Fruit fly (Drosophila melanogaster) whole organism, embryonic: ENCODE data around the gene CG10866.

Experiments used
- Atf3 ChIP-seq: fragments of 200-800 bp; sonication (Bioruptor generic); optimal IDR thresholded peaks from 3 replicates; lab custom pipeline; 2016; ENCODE audit warnings: missing biosample characterization, missing genetic modification characterization
- CG1024 ChIP-seq: fragments of 200-800 bp; sonication (Bioruptor generic); IDR thresholded peaks from 2 replicates; pipeline ENCODE4 v1.3.6; 2022; ENCODE audit warnings: missing biosample characterization, missing genetic modification characterization
- CG11560 ChIP-seq: fragments of 200-800 bp; sonication (Bioruptor generic); IDR thresholded peaks from 3 replicates; pipeline ENCODE4 v1.3.6; 2022; ENCODE audit warnings: missing biosample characterization, missing genetic modification characterization
- CG12219 ChIP-seq: fragments of 200-800 bp; sonication (Bioruptor generic); optimal IDR thresholded peaks from 3 replicates; lab custom pipeline; 2018; ENCODE audit warnings: missing biosample characterization, mild to moderate bottlenecking, missing genetic modification characterization
- CG12769 ChIP-seq: fragments of 200-800 bp; sonication (Bioruptor generic); optimal IDR thresholded peaks from 2 replicates; lab custom pipeline; 2019; ENCODE audit warnings: missing biosample characterization, mild to moderate bottlenecking, missing genetic modification characterization, moderate library complexity
- CG12942 ChIP-seq: fragments of 200-800 bp; sonication (Bioruptor generic); optimal IDR thresholded peaks from 3 replicates; lab custom pipeline; 2016; ENCODE audit warnings: missing biosample characterization, missing genetic modification characterization
- CG15479 ChIP-seq: fragments of 200-800 bp; sonication (Bioruptor generic); optimal IDR thresholded peaks from 3 replicates; lab custom pipeline; 2019; ENCODE audit warnings: missing biosample characterization, mild to moderate bottlenecking, missing genetic modification characterization, moderate library complexity
- CG16863 ChIP-seq: fragments of 200-800 bp; sonication (Bioruptor generic); optimal IDR thresholded peaks from 3 replicates; lab custom pipeline; 2016; ENCODE audit warnings: missing biosample characterization, missing genetic modification characterization
- CG17328 ChIP-seq: fragments of 200-800 bp; sonication (Bioruptor generic); IDR thresholded peaks from 2 replicates; pipeline ENCODE4 v1.3.6; 2022; ENCODE audit warnings: missing biosample characterization, missing genetic modification characterization
- CG18476 ChIP-seq: fragments of 200-800 bp; sonication (Bioruptor generic); optimal IDR thresholded peaks from 2 replicates; lab custom pipeline; 2016; ENCODE audit warnings: missing biosample characterization, mild to moderate bottlenecking, missing genetic modification characterization
- CG2116 ChIP-seq: fragments of 200-800 bp; sonication (Bioruptor generic); optimal IDR thresholded peaks from 3 replicates; lab custom pipeline; 2018; ENCODE audit warnings: missing biosample characterization, mild to moderate bottlenecking, missing genetic modification characterization
- CG34422 ChIP-seq: fragments of 200-800 bp; sonication (Bioruptor generic); IDR thresholded peaks from 3 replicates; pipeline ENCODE4 v1.3.6; 2022; ENCODE audit warnings: missing biosample characterization, missing genetic modification characterization
- CG4730 ChIP-seq: fragments of 200-800 bp; sonication (Bioruptor generic); IDR thresholded peaks from 2 replicates; pipeline ENCODE4 v1.3.6; 2022; ENCODE audit warnings: missing biosample characterization, missing genetic modification characterization
- CG5180 ChIP-seq: fragments of 200-800 bp; sonication (Bioruptor generic); optimal IDR thresholded peaks from 3 replicates; lab custom pipeline; 2017; ENCODE audit warnings: missing biosample characterization, missing genetic modification characterization, mild to moderate bottlenecking, moderate library complexity, missing genetic modification reagents
- CG6654 ChIP-seq: fragments of 200-800 bp; sonication (Bioruptor generic); optimal IDR thresholded peaks from 2 replicates; lab custom pipeline; 2017; ENCODE audit warnings: missing biosample characterization, mild to moderate bottlenecking, missing genetic modification characterization
- CG6689 ChIP-seq: fragments of 200-800 bp; sonication (Bioruptor generic); IDR thresholded peaks from 2 replicates; pipeline ENCODE4 v1.3.6; 2022; ENCODE audit warnings: missing biosample characterization, missing genetic modification characterization
- CG7271 ChIP-seq: fragments of 200-800 bp; sonication (Bioruptor generic); optimal IDR thresholded peaks from 2 replicates; lab custom pipeline; 2018; ENCODE audit warnings: missing biosample characterization, mild to moderate bottlenecking, missing genetic modification characterization, moderate library complexity
- CG9215 ChIP-seq: fragments of 200-800 bp; sonication (Bioruptor generic); IDR thresholded peaks from 2 replicates; pipeline ENCODE4 v1.3.6; 2022; ENCODE audit warnings: missing biosample characterization, missing genetic modification characterization
- CG9727 ChIP-seq: fragments of 200-800 bp; sonication (Bioruptor generic); optimal IDR thresholded peaks from 3 replicates; lab custom pipeline; 2017; ENCODE audit warnings: missing biosample characterization, mild to moderate bottlenecking, missing genetic modification characterization
- CTCF ChIP-seq: fragments of 200-800 bp; sonication (Bioruptor generic); optimal IDR thresholded peaks from 2 replicates; lab custom pipeline; 2017; ENCODE audit warnings: missing biosample characterization, mild to moderate bottlenecking, missing genetic modification characterization, moderate library complexity
- Chrac-16 ChIP-seq: fragments of 200-800 bp; sonication (Bioruptor generic); optimal IDR thresholded peaks from 3 replicates; lab custom pipeline; 2016; ENCODE audit warnings: missing biosample characterization, missing genetic modification characterization
- Fer2 ChIP-seq: fragments of 200-800 bp; sonication (Bioruptor generic); optimal IDR thresholded peaks from 2 replicates; lab custom pipeline; 2018; ENCODE audit warnings: missing biosample characterization, mild to moderate bottlenecking, missing genetic modification characterization, moderate library complexity
- H2.0 ChIP-seq: fragments of 200-800 bp; sonication (Bioruptor generic); IDR thresholded peaks from 2 replicates; pipeline ENCODE4 v1.3.6; 2022; ENCODE audit warnings: missing biosample characterization, missing genetic modification characterization
- Max ChIP-seq: fragments of 200-800 bp; sonication (Bioruptor generic); optimal IDR thresholded peaks from 2 replicates; lab custom pipeline; 2016; ENCODE audit warnings: missing biosample characterization, mild to moderate bottlenecking, missing genetic modification characterization
- Med ChIP-seq: fragments of 200-800 bp; sonication (Bioruptor generic); peaks from one replicate; lab custom pipeline; 2016; ENCODE audit warnings: missing biosample characterization, missing genetic modification characterization, mild to moderate bottlenecking, inconsistent platforms, moderate library complexity
- NC2β ChIP-seq: fragments of 200-800 bp; sonication (Bioruptor generic); optimal IDR thresholded peaks from 2 replicates; lab custom pipeline; 2016; ENCODE audit warnings: missing biosample characterization, missing genetic modification characterization
- Pdp1 ChIP-seq, 2 experiments: fragments of 200-800 bp; sonication (Bioruptor generic); optimal IDR thresholded peaks; 3 replicates each; lab custom pipeline; 2016; ENCODE audit warnings: missing biosample characterization in 2 of 2, missing genetic modification characterization in 2 of 2, mild to moderate bottlenecking in 1 of 2, moderate library complexity in 1 of 2
- Ptx1 ChIP-seq: fragments of 200-800 bp; sonication (Bioruptor generic); IDR thresholded peaks from 2 replicates; pipeline ENCODE4 v1.3.6; 2022; ENCODE audit warnings: missing biosample characterization, missing genetic modification characterization
- Ravus ChIP-seq: fragments of 200-800 bp; sonication (Bioruptor generic); IDR thresholded peaks from 2 replicates; pipeline ENCODE4 v1.3.6; 2022; ENCODE audit warnings: missing biosample characterization, missing genetic modification characterization
- YL-1 ChIP-seq: fragments of 200-800 bp; sonication (Bioruptor generic); optimal IDR thresholded peaks from 3 replicates; lab custom pipeline; 2017; ENCODE audit warnings: missing biosample characterization, mild to moderate bottlenecking, missing genetic modification characterization
- ap ChIP-seq: fragments of 200-800 bp; sonication (Bioruptor generic); IDR thresholded peaks from 2 replicates; pipeline ENCODE4 v1.3.6; 2022; ENCODE audit warnings: missing biosample characterization, missing genetic modification characterization
- az2 ChIP-seq: fragments of 200-800 bp; sonication (Bioruptor generic); optimal IDR thresholded peaks from 3 replicates; lab custom pipeline; 2016; ENCODE audit warnings: missing biosample characterization, missing genetic modification characterization
- cas ChIP-seq: fragments of 200-800 bp; sonication (Bioruptor generic); IDR thresholded peaks from 2 replicates; pipeline ENCODE4 v1.3.6; 2022; ENCODE audit warnings: missing biosample characterization, missing genetic modification characterization
- chm ChIP-seq: fragments of 200-800 bp; sonication (Bioruptor generic); IDR thresholded peaks from 2 replicates; pipeline ENCODE4 v1.3.6; 2022; ENCODE audit warnings: missing biosample characterization, missing genetic modification characterization
- dimm ChIP-seq: fragments of 200-800 bp; sonication (Bioruptor generic); IDR thresholded peaks from 2 replicates; pipeline ENCODE4 v1.3.6; 2022; ENCODE audit warnings: missing biosample characterization, missing genetic modification characterization
- ems ChIP-seq: fragments of 200-800 bp; sonication (Bioruptor generic); optimal IDR thresholded peaks from 3 replicates; lab custom pipeline; 2016; ENCODE audit warnings: missing biosample characterization, missing genetic modification characterization
- exex ChIP-seq: fragments of 200-800 bp; sonication (Bioruptor generic); optimal IDR thresholded peaks from 4 replicates; lab custom pipeline; 2018; ENCODE audit warnings: missing biosample characterization, mild to moderate bottlenecking, missing genetic modification characterization, moderate library complexity
- fd102C ChIP-seq: fragments of 200-800 bp; sonication (Bioruptor generic); optimal IDR thresholded peaks from 2 replicates; lab custom pipeline; 2018; ENCODE audit warnings: missing biosample characterization, mild to moderate bottlenecking, missing genetic modification characterization, moderate library complexity
- gce ChIP-seq: fragments of 200-800 bp; sonication (Bioruptor generic); IDR thresholded peaks from 3 replicates; pipeline ENCODE4 v1.3.6; 2022; ENCODE audit warnings: missing biosample characterization, missing genetic modification characterization
- hkb ChIP-seq, 2 experiments: fragments of 200-800 bp in 1 of 2; fragments of >200 bp in 1 of 2; sonication (Bioruptor generic) in 1 of 2; IDR thresholded peaks in 1 of 2; optimal IDR thresholded peaks in 1 of 2; 2 replicates each; pipeline versions ENCODE4 v1.3.6 to Lab custom; 2017 to 2022; ENCODE audit warnings: missing biosample characterization in 1 of 2, missing genetic modification characterization in 1 of 2
- jing ChIP-seq: fragments of 200-800 bp; sonication (Bioruptor generic); optimal IDR thresholded peaks from 2 replicates; lab custom pipeline; 2018; ENCODE audit warnings: missing biosample characterization, mild to moderate bottlenecking, missing genetic modification characterization
- kah ChIP-seq: fragments of 200-800 bp; sonication (Bioruptor generic); optimal IDR thresholded peaks from 2 replicates; lab custom pipeline; 2018; ENCODE audit warnings: missing biosample characterization, mild to moderate bottlenecking, missing genetic modification characterization
- lab ChIP-seq: fragments of 200-800 bp; sonication (Bioruptor generic); optimal IDR thresholded peaks from 3 replicates; lab custom pipeline; 2017; ENCODE audit warnings: missing biosample characterization, missing genetic modification characterization, mild to moderate bottlenecking, moderate library complexity, missing genetic modification reagents
- nerfin-2 ChIP-seq: fragments of 200-800 bp; sonication (Bioruptor generic); IDR thresholded peaks from 2 replicates; pipeline ENCODE4 v1.3.6; 2022; ENCODE audit warnings: missing biosample characterization, missing genetic modification characterization; ENCODE audit not compliant: partially characterized antibody
- row ChIP-seq: fragments of 200-800 bp; sonication (Bioruptor generic); IDR thresholded peaks from 3 replicates; pipeline ENCODE4 v1.3.6; 2022; ENCODE audit warnings: missing biosample characterization, missing genetic modification characterization
- salm ChIP-seq: fragments of 200-800 bp; sonication (Bioruptor generic); optimal IDR thresholded peaks from 2 replicates; lab custom pipeline; 2018; ENCODE audit warnings: missing biosample characterization, mild to moderate bottlenecking, missing genetic modification characterization
- ttk ChIP-seq: fragments of 200-800 bp; sonication (Bioruptor generic); IDR thresholded peaks from 2 replicates; pipeline ENCODE4 v2.1.2; 2022; ENCODE audit warnings: missing biosample characterization, missing genetic modification characterization
- unc-4 ChIP-seq: fragments of 200-800 bp; sonication (Bioruptor generic); IDR thresholded peaks from 2 replicates; pipeline ENCODE4 v1.3.6; 2022; ENCODE audit warnings: missing biosample characterization, missing genetic modification characterization; ENCODE audit not compliant: partially characterized antibody
- usp ChIP-seq: fragments of >200 bp; optimal IDR thresholded peaks from 2 replicates; lab custom pipeline; 2017; ENCODE audit warnings: missing biosample characterization, missing genetic modification characterization
- zf30C ChIP-seq: fragments of 200-800 bp; sonication (Bioruptor generic); optimal IDR thresholded peaks from 3 replicates; lab custom pipeline; 2018; ENCODE audit warnings: missing biosample characterization, mild to moderate bottlenecking, missing genetic modification characterization

Gene CG10866

dm6 chr3L:3940075-3940819 is 2.5 kb upstream of the CG10866 start, which contains the start of gene CG12766 (continued):
- TF ChIP-seq lab (GFP tag; lab: Kevin White, UChicago) (peak; percentile 43), cas (GFP tag; lab: Robert Waterston, UW) (no peak), ap (no peak), row (GFP tag; lab: Robert Waterston, UW) (peak; percentile 58; the same call in 2 of the 3 replicates), Med (GFP tag; lab: Kevin White, UChicago) (peak; percentile 22), CG17328 (no peak), chm (no peak), ems (GFP tag; lab: Kevin White, UChicago) (no peak), Ptx1 (GFP tag; lab: Robert Waterston, UW) (no peak), CG34422 (no peak), salm (no peak), usp (GFP tag; lab: Kevin White, UChicago) (no peak), unc-4 (GFP tag; lab: Robert Waterston, UW) (0 out of 2 replicates have a peak, but pooled peaks have one; percentile 43), CG7271 (tag; lab: Kevin White, UChicago) (no peak), zf30C (GFP tag; lab: Kevin White, UChicago) (no peak), NC2β (GFP tag; lab: Kevin White, UChicago) (no peak), kah (GFP tag; lab: Kevin White, UChicago) (no peak), CG2116 (GFP tag; lab: Kevin White, UChicago) (peak; percentile 38), Ravus (GFP tag; lab: Robert Waterston, UW) (no peak), dimm (GFP tag; lab: Robert Waterston, UW) (no peak), CG18476 (GFP tag; lab: Kevin White, UChicago) (no peak), Chrac-16 (GFP tag; lab: Kevin White, UChicago) (no peak), CG15479 (GFP tag; lab: Kevin White, UChicago) (no peak), CG11560 (tag; lab: Robert Waterston, UW) (no peak), gce (GFP tag; lab: Robert Waterston, UW) (no peak), CG9727 (GFP tag; lab: Kevin White, UChicago) (no peak), Pdp1 (GFP tag; optimal IDR thresholded peaks at IDR 0.05; lab: Kevin White, UChicago) (peak in 1 of 2 experiments; percentile 54), jing (GFP tag; lab: Kevin White, UChicago) (no peak), CG6654 (GFP tag; lab: Kevin White, UChicago) (no peak), CG9215 (GFP tag; lab: Robert Waterston, UW) (no peak), CG1024 (GFP tag; lab: Robert Waterston, UW) (no peak), fd102C (GFP tag; lab: Kevin White, UChicago) (no peak), H2.0 (GFP tag; lab: Robert Waterston, UW) (0 out of 2 replicates have a peak, but pooled peaks have one; percentile 13), ttk (GFP tag; lab: Robert Waterston, UW) (no peak), az2 (GFP tag; lab: Kevin White, UChicago) (no peak), nerfin-2 (GFP tag; lab: Robert Waterston, UW) (peak; percentile 66; the same call in 1 of the 2 replicates), CG5180 (GFP tag; lab: Kevin White, UChicago) (no peak), CTCF (GFP tag; lab: Kevin White, UChicago) (no peak), CG4730 (GFP tag; lab: Robert Waterston, UW) (no peak), YL-1 (GFP tag; lab: Kevin White, UChicago) (no peak), Fer2 (tag; lab: Kevin White, UChicago) (no peak), Max (GFP tag; lab: Kevin White, UChicago) (no peak), CG12942 (GFP tag; lab: Kevin White, UChicago) (no peak), exex (tag; lab: Kevin White, UChicago) (peak; percentile 71), CG12219 (GFP tag; lab: Kevin White, UChicago) (no peak), CG16863 (GFP tag; lab: Kevin White, UChicago) (no peak), CG12769 (tag; lab: Kevin White, UChicago) (no peak), Atf3 (no peak), CG6689 (GFP tag; lab: Robert Waterston, UW) (no peak), hkb (optimal IDR thresholded peaks at IDR 0.05; lab: Kevin White, UChicago) (no peak), hkb (GFP tag; IDR thresholded peaks at IDR 0.05; lab: Robert Waterston, UW) (peak; percentile 46)
